Worm (Caenorhabditis elegans): Measurements from ENCODE around the gene pmp-2.
A peak's percentile ranks its signal among the peaks of the same experiment; 100 is the strongest.

Gene pmp-2

ce11 chrII:6891838-6892237, 4.2 kb upstream of the pmp-2 start (continued):
- TF ChIP-seq nhr-76 (tag; optimal IDR thresholded peaks at IDR 0.05), result no peak
- TF ChIP-seq nhr-47 (tag; optimal IDR thresholded peaks at IDR 0.05), result peak; percentile 54
- no peak for TF ChIP-seq snpc-4 (tag; optimal IDR thresholded peaks at IDR 0.05)
- no peak for TF ChIP-seq isw-1 (GFP tag; IDR thresholded peaks at IDR 0.05)
- peak; percentile 32 for TF ChIP-seq xbp-1 (tag; optimal IDR thresholded peaks at IDR 0.05)
- no peak for TF ChIP-seq dsc-1 (tag; optimal IDR thresholded peaks at IDR 0.05)
- TF ChIP-seq lin-14 (GFP tag; optimal IDR thresholded peaks at IDR 0.05), result peak; percentile 78
- TF ChIP-seq unc-86 (tag; optimal IDR thresholded peaks at IDR 0.05), result no peak
- TF ChIP-seq fkh-8 (tag; optimal IDR thresholded peaks at IDR 0.05), result no peak
- TF ChIP-seq nhr-19 (GFP tag; conservative IDR thresholded peaks at IDR 0.05), result peak; percentile 99
- no peak for TF ChIP-seq hlh-4 (tag; optimal IDR thresholded peaks at IDR 0.05)
- no peak for TF ChIP-seq aha-1 (tag; optimal IDR thresholded peaks at IDR 0.05)
- no peak for TF ChIP-seq fkh-4 (tag; optimal IDR thresholded peaks at IDR 0.05; ENCODE audit: borderline replicate concordance)
- TF ChIP-seq lin-15B (tag; optimal IDR thresholded peaks at IDR 0.05), result no peak
- no peak for TF ChIP-seq vab-15 (tag; optimal IDR thresholded peaks at IDR 0.05)
- no peak for TF ChIP-seq lin-39 (tag; optimal IDR thresholded peaks at IDR 0.05)
- TF ChIP-seq sup-37 (GFP tag; optimal IDR thresholded peaks at IDR 0.05), result peak; percentile 55
- TF ChIP-seq unc-130 (tag; optimal IDR thresholded peaks at IDR 0.05), result peak; percentile 91
- TF ChIP-seq egl-27 (tag; optimal IDR thresholded peaks at IDR 0.05), result no peak
- TF ChIP-seq unc-62 (GFP tag; optimal IDR thresholded peaks at IDR 0.05), result no peak
- TF ChIP-seq C04F5.9 (tag; optimal IDR thresholded peaks at IDR 0.05), result no peak
- TF ChIP-seq efl-3 (GFP tag; optimal IDR thresholded peaks at IDR 0.05), result no peak
- no peak for TF ChIP-seq mab-9 (GFP tag; IDR thresholded peaks at IDR 0.05)
- peak; percentile 80 for TF ChIP-seq blmp-1 (tag; optimal IDR thresholded peaks at IDR 0.05)
- TF ChIP-seq mep-1 (tag; optimal IDR thresholded peaks at IDR 0.05), result peak; percentile 63
- peak; percentile 47 for TF ChIP-seq lin-13 (GFP tag; optimal IDR thresholded peaks at IDR 0.05)
- no peak for TF ChIP-seq mef-2 (tag; optimal IDR thresholded peaks at IDR 0.05)
- no peak for TF ChIP-seq fkh-10 (GFP tag; optimal IDR thresholded peaks at IDR 0.05)
- TF ChIP-seq mdl-1 (tag; optimal IDR thresholded peaks at IDR 0.05), result peak in 1 of 2 experiments; percentile 91
- TF ChIP-seq nhr-71 (tag; optimal IDR thresholded peaks at IDR 0.05), result peak; percentile 96
- TF ChIP-seq lir-3 (tag; optimal IDR thresholded peaks at IDR 0.05; ENCODE audit: poor library complexity), result peak; percentile 73
- TF ChIP-seq ceh-8 (GFP tag; optimal IDR thresholded peaks at IDR 0.05), result no peak
- TF ChIP-seq tlp-1 (tag; optimal IDR thresholded peaks at IDR 0.05), result no peak
- peak; percentile 42 for TF ChIP-seq swsn-7 (tag; optimal IDR thresholded peaks at IDR 0.05)
- peak in 2 of 3 experiments; percentile 29 to 40 for TF ChIP-seq ceh-82 (tag; optimal IDR thresholded peaks at IDR 0.05)
- no peak for TF ChIP-seq nhr-11 (tag; optimal IDR thresholded peaks at IDR 0.05)
- TF ChIP-seq ceh-88 (GFP tag; IDR thresholded peaks at IDR 0.05), result no peak
- TF ChIP-seq lin-35 (GFP tag; optimal IDR thresholded peaks at IDR 0.05), result peak; percentile 50 to 82
- peak; percentile 63 for TF ChIP-seq nhr-90 (tag; optimal IDR thresholded peaks at IDR 0.05; ENCODE audit: poor library complexity)
- no peak for TF ChIP-seq pag-3 (tag; optimal IDR thresholded peaks at IDR 0.05; ENCODE audit: borderline replicate concordance, insufficient read depth)
- peak; percentile 47 for TF ChIP-seq pax-3 (tag; optimal IDR thresholded peaks at IDR 0.05)
- TF ChIP-seq nhr-77 (tag; optimal IDR thresholded peaks at IDR 0.05), result peak; percentile 48
- no peak for TF ChIP-seq ama-1 (optimal IDR thresholded peaks at IDR 0.05)
- no peak for TF ChIP-seq nhr-237 (tag; optimal IDR thresholded peaks at IDR 0.05)
- TF ChIP-seq pqm-1 (tag; optimal IDR thresholded peaks at IDR 0.05), result no peak
